Worm (Caenorhabditis elegans) whole organism, L1 larva: ENCODE data around the gene Y82E9BR.5.

Experiments
- ama-1 ChIP-seq: fragments of 150-350 bp; optimal IDR thresholded peaks from 2 replicates; lab custom pipeline; 2014
- egl-13 ChIP-seq: sonication (generic microtip); optimal IDR thresholded peaks from 2 replicates; lab custom pipeline; 2016; ENCODE audit warnings: missing genotype, missing genetic modification reagents, missing genetic modification characterization, missing compliant biosample characterization
- lin-35 ChIP-seq, 2 experiments: fragments of 150-350 bp; optimal IDR thresholded peaks; 2 replicates each; lab custom pipeline; 2014; ENCODE audit warnings: missing biosample characterization in 2 of 2, missing genetic modification characterization in 2 of 2, missing genetic modification reagents in 2 of 2
- nhr-76 ChIP-seq: sonication (generic microtip); optimal IDR thresholded peaks from 2 replicates; lab custom pipeline; 2017; ENCODE audit warnings: missing biosample characterization, missing genetic modification characterization
- nhr-85 ChIP-seq: sonication (generic microtip); peaks from one replicate; lab custom pipeline; 2016; ENCODE audit warnings: missing genetic modification characterization, inconsistent platforms, missing compliant biosample characterization
- snu-23 ChIP-seq: sonication (generic microtip); optimal IDR thresholded peaks from 2 replicates; lab custom pipeline; 2016; ENCODE audit warnings: missing genetic modification characterization, missing compliant biosample characterization
- unc-98 ChIP-seq: fragments of 200-800 bp; sonication (Bioruptor generic); IDR thresholded peaks from 2 replicates; pipeline ENCODE4 v1.3.6; 2022; ENCODE audit warnings: missing genetic modification characterization, missing compliant biosample characterization
- vab-15 ChIP-seq: sonication (generic microtip); optimal IDR thresholded peaks from 2 replicates; lab custom pipeline; 2017; ENCODE audit warnings: missing genotype, mild to moderate bottlenecking, missing genetic modification characterization, missing compliant biosample characterization

ce11 chrIII:1429920-1430437 lies 45.8 kb downstream of the Y82E9BR.5 start:
- no peak for TF ChIP-seq unc-98 (GFP tag; lab: Robert Waterston, UW)
- no peak for TF ChIP-seq nhr-76
- TF ChIP-seq snu-23 (GFP tag; lab: Kevin White, UChicago): peak; percentile 54
- peak in 1 of 2 experiments; percentile 1 for TF ChIP-seq lin-35 (GFP tag; optimal IDR thresholded peaks at IDR 0.05; lab: Kevin White, UChicago)
- no peak for TF ChIP-seq vab-15 (tag; lab: Kevin White, UChicago)
- no peak for TF ChIP-seq ama-1 (lab: Kevin White, UChicago)
- no peak for TF ChIP-seq egl-13
- TF ChIP-seq nhr-85: peak; percentile 39
